Fruit fly (Drosophila melanogaster): ENCODE measurements around the gene Dcr-1.

DNA sequence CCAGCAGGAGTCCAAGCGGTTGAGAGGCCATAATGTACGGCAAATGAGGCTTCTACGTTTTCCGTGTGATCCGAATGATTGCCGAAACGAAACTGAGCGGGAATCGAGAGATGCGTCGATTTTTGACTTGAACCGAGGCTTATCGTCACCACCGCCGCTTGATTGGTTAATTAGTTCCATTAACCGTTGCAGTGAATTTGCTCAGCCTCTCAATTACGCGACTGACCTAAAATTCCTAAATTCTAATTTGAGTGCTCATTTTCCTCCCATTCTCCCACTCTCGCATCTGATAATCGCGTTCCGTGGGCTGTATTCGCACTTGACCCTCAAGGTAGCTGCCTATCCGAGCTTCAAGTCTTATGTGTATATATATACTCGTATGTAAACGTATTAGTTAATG is 25.2 kb upstream of the Dcr-1 start, which contains the start of gene Nepl15:
- TF ChIP-seq kay (GFP tag; ENCODE audit: borderline replicate concordance) (no peak), CG14711 (tag; optimal IDR thresholded peaks at IDR 0.05) (no peak), pad (GFP tag; optimal IDR thresholded peaks at IDR 0.05) (no peak), CG7101 (tag; optimal IDR thresholded peaks at IDR 0.05) (no peak), ovo (GFP tag; optimal IDR thresholded peaks at IDR 0.05) (no peak), CG5204 (GFP tag; optimal IDR thresholded peaks at IDR 0.05) (no peak), toe (GFP tag; optimal IDR thresholded peaks at IDR 0.05) (no peak)

All from whole organism, adult.